Worm (Caenorhabditis elegans) whole organism, L1 larva: ENCODE data around the gene zipt-3.

Source experiments
- ama-1 ChIP-seq: fragments of 150-350 bp; optimal IDR thresholded peaks from 2 replicates; lab custom pipeline; 2014
- lin-35 ChIP-seq, 2 experiments: fragments of 150-350 bp; optimal IDR thresholded peaks; 2 replicates each; lab custom pipeline; 2014; ENCODE audit warnings: missing biosample characterization in 2 of 2, missing genetic modification characterization in 2 of 2, missing genetic modification reagents in 2 of 2
- nhr-237 ChIP-seq: fragments of 150-350 bp; optimal IDR thresholded peaks from 2 replicates; lab custom pipeline; 2014; ENCODE audit warnings: missing biosample characterization, missing genetic modification characterization
- unc-86 ChIP-seq: sonication (generic microtip); optimal IDR thresholded peaks from 2 replicates; lab custom pipeline; 2016; ENCODE audit warnings: missing genetic modification characterization, missing compliant biosample characterization

- no peak for TF ChIP-seq unc-86 (tag; lab: Kevin White, UChicago)
- no peak for TF ChIP-seq nhr-237 (tag; lab: Kevin White, UChicago)
- TF ChIP-seq ama-1 (lab: Kevin White, UChicago), result no peak
- TF ChIP-seq lin-35 (GFP tag; optimal IDR thresholded peaks at IDR 0.05; lab: Kevin White, UChicago), result no peak
Observed at ce11 chrII:5694798-5695197, 23.1 kb upstream of the zipt-3 start, which contains the start of gene C25H3.14.
